Fruit fly (Drosophila melanogaster) whole organism, embryonic: ENCODE results near the gene CG17717.
A peak's percentile ranks its signal among the peaks of the same experiment; 100 is the strongest.

Experiments used
- CG11456 ChIP-seq: fragments of 200-800 bp; sonication (Bioruptor generic); IDR thresholded peaks from 3 replicates; pipeline ENCODE4 v1.3.6; 2022; ENCODE audit warnings: missing biosample characterization, missing genetic modification characterization
- CG17359 ChIP-seq: fragments of 200-800 bp; sonication (Bioruptor generic); optimal IDR thresholded peaks from 3 replicates; lab custom pipeline; 2018; ENCODE audit warnings: missing biosample characterization, mild to moderate bottlenecking, missing genetic modification characterization, moderate library complexity
- CG31441 ChIP-seq: fragments of 200-800 bp; sonication (Bioruptor generic); IDR thresholded peaks from 2 replicates; pipeline ENCODE4 v1.3.6; 2022; ENCODE audit warnings: missing biosample characterization, missing genetic modification characterization
- Dll ChIP-seq: fragments of 200-800 bp; sonication (Bioruptor generic); IDR thresholded peaks from 4 replicates; pipeline ENCODE4 v1.3.6; 2022; ENCODE audit warnings: missing biosample characterization, missing genetic modification characterization; ENCODE audit not compliant: partially characterized antibody
- HmgZ ChIP-seq: fragments of 200-800 bp; sonication (Bioruptor generic); optimal IDR thresholded peaks from 2 replicates; lab custom pipeline; 2018; ENCODE audit warnings: missing biosample characterization, mild to moderate bottlenecking, missing genetic modification characterization
- emc ChIP-seq: fragments of 200-800 bp; sonication (Bioruptor generic); optimal IDR thresholded peaks from 2 replicates; lab custom pipeline; 2016; ENCODE audit warnings: missing biosample characterization, missing genetic modification characterization
- en ChIP-seq: fragments of 200-800 bp; sonication (Bioruptor generic); optimal IDR thresholded peaks from 2 replicates; lab custom pipeline; 2016; ENCODE audit warnings: missing biosample characterization, missing genetic modification characterization
- fru ChIP-seq: fragments of >200 bp; optimal IDR thresholded peaks from 2 replicates; lab custom pipeline; 2017
- ham ChIP-seq: fragments of 200-800 bp; sonication (Bioruptor generic); IDR thresholded peaks from 2 replicates; pipeline ENCODE4 v1.3.6; 2022; ENCODE audit warnings: missing biosample characterization, missing genetic modification characterization
- lab ChIP-seq: fragments of 200-800 bp; sonication (Bioruptor generic); optimal IDR thresholded peaks from 3 replicates; lab custom pipeline; 2017; ENCODE audit warnings: missing biosample characterization, missing genetic modification characterization, mild to moderate bottlenecking, moderate library complexity, missing genetic modification reagents
- sc ChIP-seq, 3 experiments: fragments of >200 bp in 2 of 3; fragments of 200-800 bp in 1 of 3; sonication (Bioruptor generic) in 1 of 3; optimal IDR thresholded peaks; 2 replicates in 2 of 3; 3 replicates in 1 of 3; lab custom pipeline; 2017; ENCODE audit warnings: mild to moderate bottlenecking in 1 of 3, missing biosample characterization in 1 of 3, missing genetic modification characterization in 1 of 3, missing genetic modification reagents in 1 of 3

dm6 chrX:6621566-6622006, 32.5 kb downstream of the CG17717 start:
- no peak for TF ChIP-seq en (GFP tag; lab: Kevin White, UChicago)
- no peak for TF ChIP-seq ham (GFP tag; lab: Robert Waterston, UW)
- TF ChIP-seq CG11456, result peak; percentile 66; the same call in 1 of the 3 replicates
- no peak for TF ChIP-seq fru (lab: Kevin White, UChicago)
- TF ChIP-seq lab (GFP tag; lab: Kevin White, UChicago), result peak; percentile 44
- TF ChIP-seq CG17359 (tag; lab: Kevin White, UChicago), result peak; percentile 43
- TF ChIP-seq CG31441 (GFP tag; lab: Robert Waterston, UW), result peak; percentile 46
- no peak for TF ChIP-seq sc (optimal IDR thresholded peaks at IDR 0.05; lab: Kevin White, UChicago)
- no peak for TF ChIP-seq sc (GFP tag; optimal IDR thresholded peaks at IDR 0.05; lab: Kevin White, UChicago)
- TF ChIP-seq HmgZ (tag; lab: Kevin White, UChicago), result peak; percentile 27
- no peak for TF ChIP-seq Dll (GFP tag; lab: Robert Waterston, UW)
- TF ChIP-seq emc (GFP tag; lab: Kevin White, UChicago), result no peak
